Worm (Caenorhabditis elegans) whole organism, L4 larva: ENCODE results near the gene AH9.3.

ENCODE experiments used
- F26F4.8 ChIP-seq: fragments of 200-800 bp; sonication (Bioruptor generic); conservative IDR thresholded peaks from 2 replicates; pipeline ENCODE4 v1.3.6; 2022; ENCODE audit warnings: missing genetic modification characterization, missing compliant biosample characterization
- F37D6.2 ChIP-seq: sonication (generic microtip); optimal IDR thresholded peaks from 2 replicates; lab custom pipeline; 2016; ENCODE audit warnings: mild to moderate bottlenecking, missing genetic modification characterization, missing compliant biosample characterization
- F44E2.7 ChIP-seq: fragments of 200-800 bp; sonication (Bioruptor generic); IDR thresholded peaks from 2 replicates; pipeline ENCODE4 v2.1.2; 2022; ENCODE audit warnings: missing genetic modification characterization, missing compliant biosample characterization
- T26A8.4 ChIP-seq: fragments of 200-800 bp; sonication (Bioruptor generic); IDR thresholded peaks from 2 replicates; pipeline ENCODE4 v1.3.6; 2022; ENCODE audit warnings: missing genetic modification characterization, missing compliant biosample characterization
- Y105C5A.15 ChIP-seq: fragments of 200-800 bp; sonication (Bioruptor generic); IDR thresholded peaks from 2 replicates; pipeline ENCODE4 v1.3.6; 2022; ENCODE audit warnings: missing genetic modification characterization, missing compliant biosample characterization
- aha-1 ChIP-seq: fragments of 150-350 bp; peaks from one replicate; lab custom pipeline; 2014; ENCODE audit warnings: missing biosample characterization, missing genetic modification characterization
- aly-2 ChIP-seq: sonication (generic microtip); optimal IDR thresholded peaks from 2 replicates; lab custom pipeline; 2018; ENCODE audit warnings: missing biosample characterization, missing genetic modification characterization
- ama-1 ChIP-seq: fragments of 150-350 bp; optimal IDR thresholded peaks from 2 replicates; lab custom pipeline; 2014; ENCODE audit warnings: inconsistent platforms, mixed read lengths
- ceh-28 ChIP-seq: fragments of 150-350 bp; optimal IDR thresholded peaks from 2 replicates; lab custom pipeline; 2014; ENCODE audit warnings: missing biosample characterization, missing genetic modification reagents, missing genetic modification characterization
- cey-2 ChIP-seq: sonication (generic microtip); optimal IDR thresholded peaks from 3 replicates; lab custom pipeline; 2017; ENCODE audit warnings: missing genetic modification characterization, mild to moderate bottlenecking, missing compliant biosample characterization, antibody characterized with exemption, borderline replicate concordance; ENCODE audit not compliant: insufficient read depth
- daf-12 ChIP-seq: fragments of 150-350 bp; optimal IDR thresholded peaks from 2 replicates; lab custom pipeline; 2014; ENCODE audit warnings: missing biosample characterization, missing genetic modification reagents, missing genetic modification characterization
- dmd-9 ChIP-seq: fragments of 200-800 bp; sonication (Bioruptor generic); IDR thresholded peaks from 2 replicates; pipeline ENCODE4 v1.3.6; 2022; ENCODE audit warnings: missing genetic modification reagents, missing genetic modification characterization, missing compliant biosample characterization
- fkh-10 ChIP-seq: fragments of 150-350 bp; optimal IDR thresholded peaks from 2 replicates; lab custom pipeline; 2014; ENCODE audit warnings: missing biosample characterization, missing genetic modification reagents, missing genetic modification characterization
- gei-8 ChIP-seq: fragments of 200-800 bp; sonication (Bioruptor generic); optimal IDR thresholded peaks from 2 replicates; lab custom pipeline; 2018; ENCODE audit warnings: mild to moderate bottlenecking, missing genetic modification characterization, missing compliant biosample characterization
- hif-1 ChIP-seq, 2 experiments: sonication (generic microtip); optimal IDR thresholded peaks; 2 replicates each; lab custom pipeline; 2016 to 2017; ENCODE audit warnings: missing compliant biosample characterization in 2 of 2, missing genetic modification characterization in 2 of 2, missing genetic modification reagents in 2 of 2, missing genotype in 2 of 2, mild to moderate bottlenecking in 1 of 2
- hlh-11 ChIP-seq: fragments of 200-800 bp; sonication (Bioruptor generic); optimal IDR thresholded peaks from 2 replicates; lab custom pipeline; 2018; ENCODE audit warnings: mild to moderate bottlenecking, missing genetic modification characterization, missing compliant biosample characterization
- hlh-30 ChIP-seq: sonication (generic microtip); optimal IDR thresholded peaks from 2 replicates; lab custom pipeline; 2017; ENCODE audit warnings: antibody characterized with exemption, mild to moderate bottlenecking, missing genetic modification characterization, missing compliant biosample characterization; ENCODE audit not compliant: insufficient read depth
- hmg-1.1 ChIP-seq: fragments of 200-800 bp; sonication (Bioruptor generic); IDR thresholded peaks from 2 replicates; pipeline ENCODE4 v1.3.6; 2022; ENCODE audit warnings: missing genetic modification reagents, missing genetic modification characterization, missing compliant biosample characterization
- lin-1 ChIP-seq: fragments of 200-800 bp; sonication (Bioruptor generic); IDR thresholded peaks from 2 replicates; pipeline ENCODE4 v1.3.6; 2022; ENCODE audit warnings: missing genetic modification reagents, missing genetic modification characterization, missing compliant biosample characterization
- lin-38 ChIP-seq: fragments of 200-800 bp; sonication (Bioruptor generic); IDR thresholded peaks from 2 replicates; pipeline ENCODE4 v1.3.6; 2022; ENCODE audit warnings: missing genetic modification reagents, missing genetic modification characterization, missing compliant biosample characterization
- madf-5 ChIP-seq, 2 experiments: fragments of 200-800 bp; sonication (Bioruptor generic); IDR thresholded peaks; 2 replicates each; pipeline ENCODE4 v1.3.6; 2022; ENCODE audit warnings: missing compliant biosample characterization in 2 of 2, missing genetic modification characterization in 2 of 2
- mdl-1 ChIP-seq, 2 experiments: fragments of 150-350 bp in 1 of 2; sonication (generic microtip) in 1 of 2; optimal IDR thresholded peaks; 2 replicates each; lab custom pipeline; 2014 to 2017; ENCODE audit warnings: missing biosample characterization in 2 of 2, missing genetic modification characterization in 2 of 2
- mep-1 ChIP-seq: fragments of 150-350 bp; sonication (generic microtip); optimal IDR thresholded peaks from 3 replicates; lab custom pipeline; 2014; ENCODE audit warnings: missing biosample characterization, missing genetic modification characterization
- mes-2 ChIP-seq: sonication (generic microtip); optimal IDR thresholded peaks from 2 replicates; lab custom pipeline; 2016; ENCODE audit warnings: missing genotype, mild to moderate bottlenecking, missing genetic modification characterization, missing compliant biosample characterization; ENCODE audit not compliant: poor library complexity, severe bottlenecking
- mxl-3 ChIP-seq: fragments of 200-800 bp; sonication (Bioruptor generic); optimal IDR thresholded peaks from 2 replicates; lab custom pipeline; 2018; ENCODE audit warnings: mild to moderate bottlenecking, missing genetic modification characterization, missing compliant biosample characterization
- nhr-237 ChIP-seq: sonication (generic microtip); optimal IDR thresholded peaks from 2 replicates; lab custom pipeline; 2017; ENCODE audit warnings: missing biosample characterization, missing genetic modification characterization
- nhr-25 ChIP-seq: sonication (generic microtip); optimal IDR thresholded peaks from 2 replicates; lab custom pipeline; 2017; ENCODE audit warnings: missing genetic modification characterization, mild to moderate bottlenecking, missing compliant biosample characterization, antibody characterized with exemption, moderate library complexity, borderline replicate concordance; ENCODE audit not compliant: insufficient read depth
- nhr-28 ChIP-seq: fragments of 150-350 bp; optimal IDR thresholded peaks from 2 replicates; lab custom pipeline; 2014; ENCODE audit warnings: missing biosample characterization, missing genetic modification characterization
- nhr-77 ChIP-seq: fragments of 150-350 bp; optimal IDR thresholded peaks from 2 replicates; lab custom pipeline; 2014; ENCODE audit warnings: missing biosample characterization, missing genetic modification characterization
- pha-4 ChIP-seq, 2 experiments: fragments of 150-350 bp in 1 of 2; fragments of 200-800 bp in 1 of 2; sonication (Bioruptor generic) in 1 of 2; IDR thresholded peaks in 1 of 2; optimal IDR thresholded peaks in 1 of 2; 2 replicates each; pipeline versions ENCODE4 v1.3.6 to Lab custom; 2014 to 2022; ENCODE audit warnings: missing genetic modification characterization in 2 of 2, missing genetic modification reagents in 2 of 2, missing biosample characterization in 1 of 2, missing compliant biosample characterization in 1 of 2
- pqm-1 ChIP-seq: sonication (generic microtip); optimal IDR thresholded peaks from 2 replicates; lab custom pipeline; 2017; ENCODE audit warnings: missing biosample characterization, missing genetic modification characterization
- set-16 ChIP-seq: fragments of 200-800 bp; sonication (Bioruptor generic); IDR thresholded peaks from 2 replicates; pipeline ENCODE4 v1.3.6; 2022; ENCODE audit warnings: missing genetic modification reagents, missing genetic modification characterization, missing compliant biosample characterization
- skn-1 ChIP-seq: fragments of 150-350 bp; optimal IDR thresholded peaks from 2 replicates; lab custom pipeline; 2014; ENCODE audit warnings: missing biosample characterization, missing genetic modification characterization
- unc-62 ChIP-seq, 3 experiments: fragments of 150-350 bp in 1 of 3; sonication (generic microtip); optimal IDR thresholded peaks in 2 of 3; peaks in 1 of 3; 1 replicate in 1 of 3; 2 replicates in 2 of 3; lab custom pipeline; 2014 to 2017; ENCODE audit warnings: missing biosample characterization in 3 of 3, missing genetic modification characterization in 3 of 3, missing genetic modification reagents in 3 of 3, missing genotype in 1 of 3
- vab-7 ChIP-seq: fragments of 200-800 bp; sonication (Bioruptor generic); IDR thresholded peaks from 2 replicates; pipeline ENCODE4 v1.3.6; 2022; ENCODE audit warnings: missing genetic modification reagents, missing genetic modification characterization, missing compliant biosample characterization
- zfp-2 ChIP-seq: sonication (generic microtip); optimal IDR thresholded peaks from 2 replicates; lab custom pipeline; 2016; ENCODE audit warnings: mild to moderate bottlenecking, missing genetic modification characterization, missing compliant biosample characterization
- zfp-3 ChIP-seq: fragments of 200-800 bp; sonication (Bioruptor generic); conservative IDR thresholded peaks from 2 replicates; pipeline ENCODE4 v1.3.6; 2022; ENCODE audit warnings: missing genetic modification reagents, missing genetic modification characterization, missing compliant biosample characterization

AH9.3 gene

DNA sequence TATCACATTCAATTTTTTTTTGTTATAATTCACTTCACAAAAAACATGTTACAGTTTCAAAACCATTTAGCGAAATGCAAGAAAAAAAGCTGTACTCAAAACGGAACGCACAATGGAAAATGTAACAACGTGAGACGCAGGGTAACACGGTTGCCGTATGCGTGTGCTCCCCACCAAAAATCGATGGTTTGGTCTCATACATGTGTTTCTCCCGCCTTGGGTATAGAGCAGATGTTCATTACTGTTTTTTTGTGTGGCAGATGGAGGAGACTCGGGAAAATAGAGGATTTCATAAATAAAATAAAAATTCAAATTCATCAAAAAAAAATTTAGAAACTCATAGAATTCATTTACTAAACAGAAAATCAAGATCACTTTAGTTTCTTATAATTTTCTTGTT, at the start of gene AH9.3:
Gene AH9.3, minus strand, starts transcription at position 101 of the 400 bp plus-strand sequence.
- no peak for TF ChIP-seq set-16
- no peak for TF ChIP-seq cey-2 (tag; lab: Kevin White, UChicago)
- TF ChIP-seq hlh-30 (tag; lab: Kevin White, UChicago): no peak
- TF ChIP-seq nhr-237 (tag; lab: Kevin White, UChicago): no peak
- no peak for TF ChIP-seq F44E2.7 (GFP tag; lab: Robert Waterston, UW)
- TF ChIP-seq F37D6.2 (tag; lab: Kevin White, UChicago): no peak
- TF ChIP-seq ama-1: no peak
- TF ChIP-seq aly-2: no peak
- TF ChIP-seq nhr-28: no peak
- TF ChIP-seq, all 104 proteins: peak for 0

DNA sequence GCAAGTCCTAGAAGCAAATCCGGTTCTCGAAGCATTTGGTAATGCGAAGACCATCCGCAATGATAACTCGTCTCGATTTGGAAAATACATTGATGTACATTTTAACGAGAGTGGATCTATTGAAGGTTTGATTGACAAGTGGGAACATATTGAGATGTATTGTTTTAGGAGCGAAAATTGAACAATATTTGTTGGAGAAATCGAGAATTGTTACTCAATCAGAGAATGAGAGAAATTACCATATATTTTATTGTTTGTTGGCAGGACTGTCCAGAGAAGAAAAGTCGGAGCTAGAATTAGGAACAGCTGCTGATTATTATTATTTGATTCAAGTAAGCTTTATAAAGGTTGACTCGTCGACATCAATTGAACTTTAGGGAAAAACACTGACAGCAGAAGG, 43.6 kb upstream of the AH9.3 start:
- no peak for TF ChIP-seq lin-38 (GFP tag; lab: Robert Waterston, UW)
- TF ChIP-seq aha-1 (tag; lab: Kevin White, UChicago): peak; percentile 96
- TF ChIP-seq madf-5 (GFP tag; IDR thresholded peaks at IDR 0.05; lab: Robert Waterston, UW): no peak
- no peak for TF ChIP-seq set-16
- no peak for TF ChIP-seq Y105C5A.15 (GFP tag; lab: Robert Waterston, UW)

DNA sequence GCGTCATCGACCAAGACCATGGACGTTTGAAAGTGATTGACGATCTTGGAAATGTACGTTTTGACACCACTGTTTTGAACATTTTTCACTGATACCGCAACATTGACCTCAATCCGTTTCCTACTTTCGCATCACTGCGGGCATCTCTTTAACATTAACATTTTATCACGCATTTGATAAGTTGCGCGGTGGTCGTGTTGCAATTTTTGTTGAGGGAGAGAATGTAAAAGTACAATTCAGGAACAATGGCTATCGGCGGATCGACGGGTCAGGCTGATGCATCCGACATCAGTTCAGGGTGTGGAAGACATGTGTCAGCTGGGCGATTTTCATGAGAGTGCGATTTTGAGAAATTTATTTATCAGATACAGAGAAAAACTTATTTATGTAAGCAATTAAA, 42.4 kb upstream of the AH9.3 start:
- TF ChIP-seq T26A8.4 (no peak), ceh-28 (tag; lab: Kevin White, UChicago) (no peak), F26F4.8 (GFP tag; lab: Robert Waterston, UW) (no peak), mep-1 (tag; lab: Kevin White, UChicago) (no peak), mxl-3 (GFP tag; lab: Kevin White, UChicago) (peak; percentile 0)
- TF ChIP-seq, all 104 proteins: peak for 1

DNA sequence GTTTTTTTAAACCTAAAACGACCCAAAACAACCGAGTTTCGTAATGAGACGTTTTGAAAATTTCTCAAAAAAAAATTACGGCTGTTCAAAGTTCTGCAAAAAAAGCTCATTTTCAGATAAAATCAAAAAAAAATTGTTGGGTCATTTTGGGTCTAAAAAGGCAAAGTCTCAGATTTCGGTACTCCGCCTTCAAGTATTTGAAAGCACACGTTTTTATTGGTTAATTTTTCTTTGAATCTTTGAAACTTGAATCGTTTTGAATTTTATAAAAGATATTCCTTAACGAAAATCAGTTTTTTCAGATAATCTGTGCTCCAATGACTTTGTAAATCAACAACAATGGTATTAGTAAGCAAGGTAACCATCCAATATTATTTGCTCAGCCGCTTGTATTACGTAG, 41.9 kb upstream of the AH9.3 start, which contains the start of gene hum-6:
Gene hum-6, plus strand, starts transcription at position 301 of the 400 bp plus-strand sequence.
- TF ChIP-seq gei-8 (no peak), mep-1 (tag; lab: Kevin White, UChicago) (no peak)
- TF ChIP-seq, all 104 proteins: peak for 0

DNA sequence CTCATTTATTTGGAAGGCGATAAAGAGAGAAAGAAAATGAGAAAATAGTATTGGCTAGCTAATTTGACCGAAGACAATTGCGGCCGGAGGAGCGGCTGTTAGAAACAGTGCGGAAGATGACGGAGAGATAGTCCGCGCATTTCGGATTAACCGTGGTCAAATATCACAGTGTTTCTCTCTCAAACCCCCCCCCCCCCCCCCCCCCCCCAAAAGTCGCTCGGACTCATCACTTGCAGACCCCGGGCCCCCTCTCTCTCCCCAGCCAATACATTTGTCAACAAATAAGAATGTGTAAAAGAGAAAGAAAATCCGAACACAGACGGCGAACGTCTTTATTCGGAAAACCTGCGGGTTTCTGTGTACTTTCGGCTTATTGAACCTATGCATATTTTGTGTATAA, 40.9 kb upstream of the AH9.3 start:
- no peak for TF ChIP-seq fkh-10
- TF ChIP-seq set-16: peak; percentile 84

DNA sequence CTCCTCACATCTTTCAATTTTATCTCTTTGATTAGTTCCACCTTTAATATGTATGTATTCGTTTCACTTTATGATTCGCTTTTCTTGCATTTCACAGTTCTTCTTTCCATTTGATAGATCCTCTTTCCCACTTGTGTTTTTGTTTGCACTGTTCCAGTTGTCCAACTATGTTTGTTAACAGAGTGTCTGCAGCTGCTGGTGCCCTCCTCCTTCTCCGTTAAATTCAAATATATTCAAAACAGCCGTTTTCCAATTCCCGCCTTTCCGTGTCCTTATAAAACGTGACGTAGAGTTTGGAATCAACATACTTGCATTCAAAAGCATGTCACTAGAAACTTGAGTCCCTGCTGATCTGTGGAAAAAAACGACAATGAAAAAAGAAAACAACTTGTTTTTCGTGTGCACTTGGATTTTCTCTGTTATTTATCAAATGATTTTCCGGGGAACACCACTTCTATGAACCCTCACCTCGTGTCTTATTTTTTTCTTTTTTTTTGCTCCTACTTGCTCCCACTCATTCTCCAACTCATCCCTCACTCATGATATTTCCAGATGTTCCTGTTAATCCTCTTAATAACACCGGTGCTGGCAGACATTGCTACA, 33.4 kb upstream of the AH9.3 start, which contains the start of gene T10H10.2:
Gene T10H10.2, plus strand, starts transcription at position 553 of the 603 bp plus-strand sequence.
- no peak for TF ChIP-seq vab-7 (GFP tag; lab: Robert Waterston, UW)
- TF ChIP-seq zfp-2: no peak
- no peak for TF ChIP-seq F26F4.8 (GFP tag; lab: Robert Waterston, UW)
- peak in 1 of 2 experiments; percentile 94 for TF ChIP-seq unc-62 (GFP tag; optimal IDR thresholded peaks at IDR 0.05 in 1 of 2; lab: Kevin White, UChicago)
- TF ChIP-seq unc-62 (tag; optimal IDR thresholded peaks at IDR 0.05; lab: Kevin White, UChicago): no peak

DNA sequence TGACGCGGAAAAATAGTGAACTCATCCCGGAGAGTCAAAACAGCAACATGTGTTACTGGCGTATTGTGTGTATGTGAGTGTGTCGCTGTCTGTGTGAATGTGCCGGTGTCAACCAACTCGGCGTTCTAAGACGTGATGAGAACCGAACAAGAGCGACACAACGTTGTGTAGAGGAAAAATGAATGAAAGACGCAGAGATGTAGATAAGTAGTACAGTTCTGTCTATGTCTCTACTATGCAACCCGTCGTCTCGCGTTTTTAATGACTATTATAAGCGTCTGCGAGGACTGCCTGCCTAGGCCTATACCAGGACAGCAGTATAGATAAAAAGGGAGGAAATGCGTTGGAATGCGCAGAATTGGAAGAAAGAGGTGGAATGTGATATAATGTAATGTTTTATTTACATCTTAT, 27.1 kb upstream of the AH9.3 start:
- TF ChIP-seq pha-4 (GFP tag; IDR thresholded peaks at IDR 0.05; lab: Robert Waterston, UW) (no peak), pha-4 (tag; optimal IDR thresholded peaks at IDR 0.05; lab: Kevin White, UChicago) (no peak), daf-12 (tag; lab: Kevin White, UChicago) (no peak), hlh-30 (tag; lab: Kevin White, UChicago) (peak; percentile 54), nhr-28 (peak; percentile 73), zfp-3 (no peak), lin-1 (GFP tag; lab: Robert Waterston, UW) (no peak), hmg-1.1 (GFP tag; lab: Robert Waterston, UW) (peak; percentile 58; the same call in 1 of the 2 replicates), hlh-11 (peak; percentile 83), skn-1 (no peak), mes-2 (peak; percentile 50), pqm-1 (peak; percentile 54), dmd-9 (GFP tag; lab: Robert Waterston, UW) (0 out of 2 replicates have a peak, but pooled peaks have one; percentile 25), mdl-1 (tag; optimal IDR thresholded peaks at IDR 0.05; lab: Kevin White, UChicago) (peak in 1 of 2 experiments; percentile 1), nhr-77 (peak; percentile 31), nhr-25 (tag; lab: Kevin White, UChicago) (peak; percentile 2), hif-1 (tag; optimal IDR thresholded peaks at IDR 0.05; lab: Kevin White, UChicago) (peak in 1 of 2 experiments; percentile 53)
